Worm (Caenorhabditis elegans) whole organism, mixed stage, embryonic: ENCODE measurements around the gene rpn-11.
A peak's percentile ranks its signal among the peaks of the same experiment; 100 is the strongest.

Source experiments
- M03D4.4 ChIP-seq: sonication (generic microtip); optimal IDR thresholded peaks from 2 replicates; lab custom pipeline; 2017; ENCODE audit warnings: mild to moderate bottlenecking, missing genetic modification characterization, missing compliant biosample characterization
- bed-3 ChIP-seq: fragments of 200-800 bp; sonication (Bioruptor generic); optimal IDR thresholded peaks from 3 replicates; lab custom pipeline; 2018; ENCODE audit warnings: mild to moderate bottlenecking, missing genetic modification characterization, moderate library complexity, missing compliant biosample characterization
- blmp-1 ChIP-seq: fragments of 150-350 bp; optimal IDR thresholded peaks from 2 replicates; lab custom pipeline; 2014; ENCODE audit warnings: missing biosample characterization, missing genetic modification characterization
- ceh-39 ChIP-seq: fragments of 150-350 bp; optimal IDR thresholded peaks from 2 replicates; lab custom pipeline; 2014; ENCODE audit warnings: missing biosample characterization, missing genetic modification characterization
- ceh-43 ChIP-seq: fragments of 200-800 bp; sonication (Bioruptor generic); optimal IDR thresholded peaks from 2 replicates; lab custom pipeline; 2018; ENCODE audit warnings: mild to moderate bottlenecking, missing genetic modification characterization, moderate library complexity, missing compliant biosample characterization
- ceh-83 ChIP-seq: fragments of 200-800 bp; sonication (Bioruptor generic); optimal IDR thresholded peaks from 2 replicates; lab custom pipeline; 2018; ENCODE audit warnings: mild to moderate bottlenecking, missing genetic modification characterization, missing compliant biosample characterization
- ces-1 ChIP-seq: fragments of 150-350 bp; optimal IDR thresholded peaks from 2 replicates; lab custom pipeline; 2014; ENCODE audit warnings: missing biosample characterization, missing genetic modification reagents, missing genetic modification characterization
- cnd-1 ChIP-seq: fragments of 200-800 bp; sonication (Bioruptor generic); optimal IDR thresholded peaks from 2 replicates; lab custom pipeline; 2018; ENCODE audit warnings: mild to moderate bottlenecking, missing genetic modification characterization, missing compliant biosample characterization
- drap-1 ChIP-seq: fragments of 200-800 bp; sonication (Bioruptor generic); optimal IDR thresholded peaks from 3 replicates; lab custom pipeline; 2018; ENCODE audit warnings: mild to moderate bottlenecking, missing genetic modification characterization, missing compliant biosample characterization
- elt-1 ChIP-seq: sonication (generic microtip); optimal IDR thresholded peaks from 2 replicates; lab custom pipeline; 2017; ENCODE audit warnings: missing genetic modification characterization, mild to moderate bottlenecking, missing compliant biosample characterization, antibody characterized with exemption, moderate library complexity, borderline replicate concordance; ENCODE audit not compliant: insufficient read depth
- elt-3 ChIP-seq: fragments of 150-350 bp; optimal IDR thresholded peaks from 2 replicates; lab custom pipeline; 2014; ENCODE audit warnings: missing biosample characterization, missing genetic modification characterization
- flh-1 ChIP-seq: fragments of 200-800 bp; sonication (Bioruptor generic); optimal IDR thresholded peaks from 2 replicates; lab custom pipeline; 2018; ENCODE audit warnings: mild to moderate bottlenecking, missing genetic modification characterization, moderate library complexity, missing compliant biosample characterization
- ham-2 ChIP-seq: fragments of 200-800 bp; sonication (Bioruptor generic); optimal IDR thresholded peaks from 2 replicates; lab custom pipeline; 2018; ENCODE audit warnings: mild to moderate bottlenecking, missing genetic modification characterization, missing compliant biosample characterization
- hlh-1 ChIP-seq: fragments of 150-350 bp; optimal IDR thresholded peaks from 2 replicates; lab custom pipeline; 2014; ENCODE audit warnings: missing biosample characterization, missing genetic modification reagents, missing genetic modification characterization
- lin-13 ChIP-seq: fragments of 150-350 bp; optimal IDR thresholded peaks from 2 replicates; lab custom pipeline; 2014; ENCODE audit warnings: missing biosample characterization, missing genetic modification characterization
- lin-32 ChIP-seq: fragments of 200-800 bp; sonication (Bioruptor generic); optimal IDR thresholded peaks from 2 replicates; lab custom pipeline; 2018; ENCODE audit warnings: mild to moderate bottlenecking, missing genetic modification characterization, missing compliant biosample characterization
- lsy-2 ChIP-seq: fragments of 150-350 bp; optimal IDR thresholded peaks from 2 replicates; lab custom pipeline; 2014; ENCODE audit warnings: missing biosample characterization, missing genetic modification characterization
- mab-5 ChIP-seq: fragments of 150-350 bp; optimal IDR thresholded peaks from 2 replicates; lab custom pipeline; 2014; ENCODE audit warnings: missing biosample characterization, missing genetic modification characterization
- mep-1 ChIP-seq: fragments of 150-350 bp; optimal IDR thresholded peaks from 2 replicates; lab custom pipeline; 2017; ENCODE audit warnings: missing biosample characterization, missing genetic modification reagents, missing genetic modification characterization, inconsistent platforms
- mls-2 ChIP-seq: sonication (generic microtip); optimal IDR thresholded peaks from 2 replicates; lab custom pipeline; 2016; ENCODE audit warnings: mild to moderate bottlenecking, missing genetic modification characterization, moderate library complexity, missing compliant biosample characterization
- nhr-12 ChIP-seq: fragments of 150-350 bp; optimal IDR thresholded peaks from 2 replicates; lab custom pipeline; 2014; ENCODE audit warnings: missing biosample characterization, missing genetic modification characterization
- nhr-2 ChIP-seq: fragments of 150-350 bp; optimal IDR thresholded peaks from 2 replicates; lab custom pipeline; 2014; ENCODE audit warnings: missing biosample characterization, missing genetic modification characterization
- nhr-237 ChIP-seq: fragments of 150-350 bp; optimal IDR thresholded peaks from 2 replicates; lab custom pipeline; 2014; ENCODE audit warnings: missing biosample characterization, missing genetic modification characterization
- nhr-28 ChIP-seq: fragments of 150-350 bp; optimal IDR thresholded peaks from 2 replicates; lab custom pipeline; 2014; ENCODE audit warnings: missing biosample characterization, missing genetic modification characterization
- nhr-76 ChIP-seq: sonication (generic microtip); optimal IDR thresholded peaks from 2 replicates; lab custom pipeline; 2017; ENCODE audit warnings: missing biosample characterization, missing genetic modification characterization
- pha-4 ChIP-seq: fragments of 150-350 bp; optimal IDR thresholded peaks from 2 replicates; lab custom pipeline; 2018; ENCODE audit warnings: missing biosample characterization, missing genetic modification reagents, missing genetic modification characterization
- sem-2 ChIP-seq: fragments of 200-800 bp; sonication (Bioruptor generic); optimal IDR thresholded peaks from 2 replicates; lab custom pipeline; 2018; ENCODE audit warnings: mild to moderate bottlenecking, missing genetic modification characterization, missing compliant biosample characterization
- snpc-4 ChIP-seq: fragments of 150-350 bp; optimal IDR thresholded peaks from 2 replicates; lab custom pipeline; 2014; ENCODE audit warnings: missing biosample characterization, missing genetic modification characterization
- sptf-1 ChIP-seq: sonication (generic microtip); optimal IDR thresholded peaks from 2 replicates; lab custom pipeline; 2017; ENCODE audit warnings: mild to moderate bottlenecking, missing genetic modification characterization, moderate library complexity, missing compliant biosample characterization
- tbx-8 ChIP-seq: fragments of 200-800 bp; sonication (Bioruptor generic); optimal IDR thresholded peaks from 2 replicates; lab custom pipeline; 2018; ENCODE audit warnings: mild to moderate bottlenecking, missing genetic modification characterization, moderate library complexity, missing compliant biosample characterization
- unc-120 ChIP-seq: sonication (generic microtip); optimal IDR thresholded peaks from 2 replicates; lab custom pipeline; 2017; ENCODE audit warnings: missing genetic modification characterization, missing compliant biosample characterization; ENCODE audit not compliant: poor library complexity, severe bottlenecking
- unc-39 ChIP-seq: fragments of 150-350 bp; optimal IDR thresholded peaks from 2 replicates; lab custom pipeline; 2014; ENCODE audit warnings: missing biosample characterization, missing genetic modification characterization
- zip-8 ChIP-seq: fragments of 150-350 bp; optimal IDR thresholded peaks from 2 replicates; lab custom pipeline; 2014; ENCODE audit warnings: missing biosample characterization, missing genetic modification characterization
- ztf-11 ChIP-seq: fragments of 150-350 bp; optimal IDR thresholded peaks from 2 replicates; lab custom pipeline; 2014; ENCODE audit warnings: missing biosample characterization, missing genetic modification characterization

The rpn-11 gene

DNA sequence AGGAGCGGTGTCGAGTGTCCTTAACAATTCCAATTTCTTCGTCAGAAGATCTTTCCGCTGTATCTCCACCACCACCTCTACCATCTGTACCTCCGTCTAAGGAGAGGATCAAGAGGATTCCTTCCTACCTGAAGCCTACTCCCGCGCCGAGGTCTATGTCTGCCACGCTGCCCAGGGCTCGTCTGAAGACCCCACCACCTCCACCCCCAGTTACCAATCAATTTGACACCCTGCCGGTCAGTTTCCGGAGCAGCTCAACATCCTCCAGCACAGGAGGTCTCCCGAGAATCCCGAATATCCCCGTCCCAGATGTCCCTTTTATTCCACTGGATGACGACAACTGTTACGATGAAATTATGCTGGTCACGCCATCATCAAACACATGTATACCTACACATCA, 36.4 kb downstream of the rpn-11 start:
- TF ChIP-seq ham-2 (GFP tag; lab: Kevin White, UChicago) (no peak), sem-2 (GFP tag; lab: Kevin White, UChicago) (no peak), elt-3 (tag; lab: Kevin White, UChicago) (no peak), snpc-4 (no peak), bed-3 (GFP tag; lab: Kevin White, UChicago) (no peak), tbx-8 (GFP tag; lab: Kevin White, UChicago) (no peak), ztf-11 (no peak), lin-32 (GFP tag; lab: Kevin White, UChicago) (no peak), nhr-2 (tag; lab: Kevin White, UChicago) (no peak), blmp-1 (no peak), nhr-12 (tag; lab: Kevin White, UChicago) (no peak), nhr-28 (tag; lab: Kevin White, UChicago) (no peak), mls-2 (no peak), flh-1 (no peak), ceh-39 (tag; lab: Kevin White, UChicago) (no peak), unc-120 (no peak)

- TF ChIP-seq ham-2 (GFP tag; lab: Kevin White, UChicago) (no peak), unc-39 (tag; lab: Kevin White, UChicago) (no peak), nhr-28 (tag; lab: Kevin White, UChicago) (no peak), M03D4.4 (tag; lab: Kevin White, UChicago) (no peak), pha-4 (tag; lab: Kevin White, UChicago) (no peak), mls-2 (no peak), sptf-1 (tag; lab: Kevin White, UChicago) (no peak), mab-5 (no peak), nhr-237 (no peak), zip-8 (no peak), ztf-11 (no peak), tbx-8 (GFP tag; lab: Kevin White, UChicago) (no peak), ceh-83 (no peak), hlh-1 (no peak)
- TF ChIP-seq, all 35 proteins: peak for 0
Measured at ce11 chrII:4004614-4005013, 39.7 kb downstream of the rpn-11 start, which contains the start of gene ephx-1. Gene ephx-1, plus strand, starts transcription at chrII:4004914.

- peak; percentile 53 for TF ChIP-seq ces-1 (GFP tag; lab: Kevin White, UChicago)
- no peak for TF ChIP-seq lsy-2 (tag; lab: Kevin White, UChicago)
- no peak for TF ChIP-seq nhr-2 (tag; lab: Kevin White, UChicago)
- TF ChIP-seq cnd-1 (tag; lab: Kevin White, UChicago) = no peak
- TF ChIP-seq zip-8 = no peak
- peak; percentile 32 for TF ChIP-seq pha-4 (tag; lab: Kevin White, UChicago)
- no peak for TF ChIP-seq unc-39 (tag; lab: Kevin White, UChicago)
- TF ChIP-seq nhr-237 = no peak
Measured at ce11 chrII:4002134-4002533, 42.2 kb downstream of the rpn-11 start.

DNA sequence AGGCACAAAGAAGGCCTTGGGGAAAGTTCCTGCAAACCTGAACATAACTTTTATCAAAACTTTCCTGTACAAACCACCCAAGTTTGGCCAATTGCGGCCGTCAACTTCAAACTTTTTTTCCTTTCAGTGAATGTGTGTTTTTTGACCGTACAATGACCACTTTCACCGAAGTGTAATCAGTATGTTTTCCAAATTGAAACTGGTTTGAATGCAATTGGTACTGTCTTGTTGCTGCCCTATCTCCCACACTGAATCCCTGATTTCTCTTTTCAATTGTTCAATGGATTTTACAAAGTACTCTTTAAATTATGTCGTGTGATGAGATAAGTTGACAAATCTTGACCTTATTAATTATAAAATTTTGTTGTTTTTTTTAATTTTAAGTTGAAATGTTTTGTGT, 43.9 kb downstream of the rpn-11 start:
- TF ChIP-seq elt-1 (tag; lab: Kevin White, UChicago) (no peak), lin-32 (GFP tag; lab: Kevin White, UChicago) (no peak), cnd-1 (tag; lab: Kevin White, UChicago) (no peak), drap-1 (GFP tag; lab: Kevin White, UChicago) (no peak), ces-1 (GFP tag; lab: Kevin White, UChicago) (no peak), snpc-4 (no peak), mab-5 (no peak), unc-39 (tag; lab: Kevin White, UChicago) (no peak)

- TF ChIP-seq mls-2 = peak; percentile 83
- peak; percentile 6 for TF ChIP-seq mep-1 (tag; lab: Kevin White, UChicago)
- TF ChIP-seq nhr-76 (tag; lab: Kevin White, UChicago) = no peak
- TF ChIP-seq tbx-8 (GFP tag; lab: Kevin White, UChicago) = no peak
- peak; percentile 94 for TF ChIP-seq ces-1 (GFP tag; lab: Kevin White, UChicago)
- TF ChIP-seq blmp-1 = no peak
- peak; percentile 81 for TF ChIP-seq sptf-1 (tag; lab: Kevin White, UChicago)
- peak; percentile 15 for TF ChIP-seq ztf-11
- TF ChIP-seq drap-1 (GFP tag; lab: Kevin White, UChicago) = peak; percentile 36
- peak; percentile 51 for TF ChIP-seq M03D4.4 (tag; lab: Kevin White, UChicago)
- peak; percentile 52 for TF ChIP-seq ceh-43
- peak; percentile 39 for TF ChIP-seq unc-120
- TF ChIP-seq cnd-1 (tag; lab: Kevin White, UChicago) = peak; percentile 55
- TF ChIP-seq lin-13 (tag; lab: Kevin White, UChicago) = no peak
- peak; percentile 48 for TF ChIP-seq lin-32 (GFP tag; lab: Kevin White, UChicago)
Measured at ce11 chrII:3999537-3999936, 44.8 kb downstream of the rpn-11 start.
